Worm (Caenorhabditis elegans) whole organism, L1 larva: ENCODE measurements around the gene fbxa-81.

Experiments used
- aly-2 ChIP-seq: fragments of 150-350 bp; optimal IDR thresholded peaks from 2 replicates; lab custom pipeline; 2014; ENCODE audit warnings: missing biosample characterization, missing genetic modification characterization
- ama-1 ChIP-seq: fragments of 150-350 bp; optimal IDR thresholded peaks from 2 replicates; lab custom pipeline; 2014
- blmp-1 ChIP-seq: fragments of 150-350 bp; optimal IDR thresholded peaks from 2 replicates; lab custom pipeline; 2014; ENCODE audit warnings: missing biosample characterization, missing genetic modification characterization
- efl-1 ChIP-seq, 4 experiments: fragments of 150-350 bp; optimal IDR thresholded peaks in 3 of 4; peaks in 1 of 4; 1 replicate in 1 of 4; 2 replicates in 3 of 4; lab custom pipeline; 2014; ENCODE audit warnings: missing biosample characterization in 2 of 4, missing genetic modification characterization in 2 of 4, missing genetic modification reagents in 2 of 4
- fos-1 ChIP-seq: fragments of 150-350 bp; optimal IDR thresholded peaks from 2 replicates; lab custom pipeline; 2014; ENCODE audit warnings: missing biosample characterization, missing genetic modification characterization
- lin-15B ChIP-seq: fragments of 150-350 bp; sonication (generic microtip); optimal IDR thresholded peaks from 3 replicates; lab custom pipeline; 2014; ENCODE audit warnings: missing biosample characterization, missing genetic modification characterization
- nhr-11 ChIP-seq: fragments of 150-350 bp; optimal IDR thresholded peaks from 2 replicates; lab custom pipeline; 2014; ENCODE audit warnings: missing biosample characterization, missing genetic modification characterization
- unc-130 ChIP-seq: fragments of 150-350 bp; optimal IDR thresholded peaks from 2 replicates; lab custom pipeline; 2017; ENCODE audit warnings: missing biosample characterization, missing genetic modification characterization, inconsistent platforms
- zag-1 ChIP-seq: fragments of 150-350 bp; optimal IDR thresholded peaks from 2 replicates; lab custom pipeline; 2014; ENCODE audit warnings: missing biosample characterization, missing genetic modification characterization

DNA sequence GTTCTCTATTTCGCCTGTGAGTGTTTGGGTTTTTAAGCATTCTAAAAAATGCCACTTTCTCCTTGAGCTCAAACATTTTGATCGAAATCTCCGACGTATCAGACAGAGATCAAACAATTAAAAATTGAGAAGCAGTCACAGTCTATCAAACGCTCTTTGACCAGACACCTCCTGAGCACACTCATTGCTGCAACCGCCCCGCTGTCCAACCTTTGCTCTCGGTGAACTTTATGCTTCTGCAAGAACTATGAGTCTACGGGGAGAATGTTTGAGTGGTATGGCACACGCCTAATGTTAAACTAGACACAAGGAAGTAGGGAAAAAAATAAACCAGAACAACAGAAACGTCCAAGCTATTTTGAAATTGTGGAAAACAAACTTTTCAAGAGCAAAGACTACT lies 23.4 kb upstream of the fbxa-81 start:
- TF ChIP-seq ama-1 (lab: Kevin White, UChicago), result no peak
- TF ChIP-seq zag-1, result no peak
- TF ChIP-seq efl-1 (optimal IDR thresholded peaks at IDR 0.05; lab: Kevin White, UChicago), result no peak
- TF ChIP-seq efl-1 (GFP tag; optimal IDR thresholded peaks at IDR 0.05 in 1 of 2; lab: Kevin White, UChicago), result peak in 1 of 2 experiments; percentile 74
- no peak for TF ChIP-seq lin-15B (tag; lab: Kevin White, UChicago)
- no peak for TF ChIP-seq blmp-1 (tag; lab: Kevin White, UChicago)
- no peak for TF ChIP-seq aly-2
- no peak for TF ChIP-seq unc-130
- TF ChIP-seq fos-1 (tag; lab: Kevin White, UChicago), result no peak
- no peak for TF ChIP-seq nhr-11 (tag; lab: Kevin White, UChicago)
